Fruit fly (Drosophila melanogaster) whole organism, embryonic: Measurements from ENCODE around the gene CG5445.

Source experiments
- Adf1 ChIP-seq: fragments of 200-800 bp; sonication (Bioruptor generic); IDR thresholded peaks from 2 replicates; pipeline ENCODE4 v1.3.6; 2022; ENCODE audit warnings: missing biosample characterization, missing genetic modification characterization
- Awh ChIP-seq: fragments of 200-800 bp; sonication (Bioruptor generic); IDR thresholded peaks from 2 replicates; pipeline ENCODE4, ENCODE4 v1.3.6; 2022; ENCODE audit warnings: missing biosample characterization, missing genetic modification characterization
- B-H1 ChIP-seq: fragments of 200-800 bp; sonication (Bioruptor generic); IDR thresholded peaks from 3 replicates; pipeline ENCODE4 v1.3.6; 2022; ENCODE audit warnings: missing biosample characterization, missing genetic modification characterization
- C15 ChIP-seq: fragments of 200-800 bp; sonication (Bioruptor generic); IDR thresholded peaks from 3 replicates; pipeline ENCODE4 v1.3.6; 2022; ENCODE audit warnings: missing biosample characterization, missing genetic modification characterization
- CG10147 ChIP-seq: fragments of 200-800 bp; sonication (Bioruptor generic); optimal IDR thresholded peaks from 2 replicates; lab custom pipeline; 2019; ENCODE audit warnings: missing biosample characterization, mild to moderate bottlenecking, missing genetic modification characterization, moderate library complexity
- CG12744 ChIP-seq: fragments of 200-800 bp; sonication (Bioruptor generic); optimal IDR thresholded peaks from 2 replicates; lab custom pipeline; 2016; ENCODE audit warnings: missing biosample characterization, missing genetic modification characterization
- CG14965 ChIP-seq: fragments of 200-800 bp; sonication (Bioruptor generic); optimal IDR thresholded peaks from 2 replicates; lab custom pipeline; 2016; ENCODE audit warnings: missing biosample characterization, missing genetic modification characterization, borderline replicate concordance
- CG15073 ChIP-seq: fragments of 200-800 bp; sonication (Bioruptor generic); optimal IDR thresholded peaks from 2 replicates; lab custom pipeline; 2016; ENCODE audit warnings: missing biosample characterization, missing genetic modification characterization
- CG15479 ChIP-seq: fragments of 200-800 bp; sonication (Bioruptor generic); optimal IDR thresholded peaks from 3 replicates; lab custom pipeline; 2019; ENCODE audit warnings: missing biosample characterization, mild to moderate bottlenecking, missing genetic modification characterization, moderate library complexity
- CG16815 ChIP-seq: fragments of 200-800 bp; sonication (Bioruptor generic); optimal IDR thresholded peaks from 3 replicates; lab custom pipeline; 2017; ENCODE audit warnings: missing biosample characterization, mild to moderate bottlenecking, missing genetic modification characterization
- CG18011 ChIP-seq: fragments of 200-800 bp; sonication (Bioruptor generic); optimal IDR thresholded peaks from 2 replicates; lab custom pipeline; 2017; ENCODE audit warnings: missing biosample characterization, missing genetic modification characterization, mild to moderate bottlenecking, moderate library complexity, missing genotype
- CG2120 ChIP-seq: fragments of 200-800 bp; sonication (Bioruptor generic); optimal IDR thresholded peaks from 3 replicates; lab custom pipeline; 2016; ENCODE audit warnings: missing biosample characterization, missing genetic modification characterization
- CG30431 ChIP-seq: fragments of 200-800 bp; sonication (Bioruptor generic); optimal IDR thresholded peaks from 2 replicates; lab custom pipeline; 2017; ENCODE audit warnings: missing biosample characterization, missing genetic modification characterization
- CG31441 ChIP-seq: fragments of 200-800 bp; sonication (Bioruptor generic); IDR thresholded peaks from 2 replicates; pipeline ENCODE4 v1.3.6; 2022; ENCODE audit warnings: missing biosample characterization, missing genetic modification characterization
- CG34376 ChIP-seq: fragments of 200-800 bp; sonication (Bioruptor generic); optimal IDR thresholded peaks from 2 replicates; lab custom pipeline; 2018; ENCODE audit warnings: missing biosample characterization, mild to moderate bottlenecking, missing genetic modification characterization
- CG3838 ChIP-seq: fragments of 200-800 bp; sonication (Bioruptor generic); optimal IDR thresholded peaks from 3 replicates; lab custom pipeline; 2016; ENCODE audit warnings: missing biosample characterization, missing genetic modification characterization
- CG4617 ChIP-seq: fragments of 200-800 bp; sonication (Bioruptor generic); optimal IDR thresholded peaks from 3 replicates; lab custom pipeline; 2016; ENCODE audit warnings: missing biosample characterization, missing genetic modification characterization, borderline replicate concordance
- CG6683 ChIP-seq: fragments of 200-800 bp; sonication (Bioruptor generic); optimal IDR thresholded peaks from 2 replicates; lab custom pipeline; 2017; ENCODE audit warnings: missing biosample characterization, mild to moderate bottlenecking, missing genetic modification characterization, missing genetic modification reagents
- CG8944 ChIP-seq: fragments of 200-800 bp; sonication (Bioruptor generic); optimal IDR thresholded peaks from 3 replicates; lab custom pipeline; 2016; ENCODE audit warnings: missing biosample characterization, missing genetic modification characterization
- Dip2 ChIP-seq: fragments of 200-800 bp; sonication (Bioruptor generic); IDR thresholded peaks from 2 replicates; pipeline ENCODE4 v1.3.6; 2022; ENCODE audit warnings: missing biosample characterization, missing genetic modification characterization
- MBD-R2 ChIP-seq: fragments of 200-800 bp; sonication (Bioruptor generic); IDR thresholded peaks from 2 replicates; pipeline ENCODE4 v1.3.6; 2022; ENCODE audit warnings: missing biosample characterization, missing genetic modification characterization
- Mes4 ChIP-seq: fragments of 200-800 bp; sonication (Bioruptor generic); optimal IDR thresholded peaks from 2 replicates; lab custom pipeline; 2016; ENCODE audit warnings: missing biosample characterization, missing genetic modification characterization
- Taf1 ChIP-seq: fragments of 200-800 bp; sonication (Bioruptor generic); IDR thresholded peaks from 2 replicates; pipeline ENCODE4 v1.3.6; 2022; ENCODE audit warnings: missing biosample characterization, missing genetic modification characterization
- YL-1 ChIP-seq: fragments of 200-800 bp; sonication (Bioruptor generic); optimal IDR thresholded peaks from 3 replicates; lab custom pipeline; 2017; ENCODE audit warnings: missing biosample characterization, mild to moderate bottlenecking, missing genetic modification characterization
- al ChIP-seq: fragments of 200-800 bp; sonication (Bioruptor generic); IDR thresholded peaks from 2 replicates; pipeline ENCODE4 v1.3.6; 2022; ENCODE audit warnings: missing biosample characterization, missing genetic modification characterization
- cad ChIP-seq: fragments of >200 bp; optimal IDR thresholded peaks from 2 replicates; lab custom pipeline; 2017; ENCODE audit warnings: missing biosample characterization, missing genetic modification characterization
- chinmo ChIP-seq: fragments of 200-800 bp; sonication (Bioruptor generic); IDR thresholded peaks from 4 replicates; pipeline ENCODE4 v1.3.6; 2022; ENCODE audit warnings: missing biosample characterization, missing genetic modification characterization; ENCODE audit not compliant: partially characterized antibody
- crc ChIP-seq: fragments of 200-800 bp; sonication (Bioruptor generic); optimal IDR thresholded peaks from 2 replicates; lab custom pipeline; 2016; ENCODE audit warnings: missing biosample characterization, missing genetic modification characterization
- ewg ChIP-seq: fragments of 200-800 bp; sonication (Bioruptor generic); optimal IDR thresholded peaks from 3 replicates; lab custom pipeline; 2017; ENCODE audit warnings: mild to moderate bottlenecking, missing biosample characterization, missing genetic modification reagents, missing genetic modification characterization
- grn ChIP-seq: fragments of 200-800 bp; sonication (Bioruptor generic); optimal IDR thresholded peaks from 3 replicates; lab custom pipeline; 2017; ENCODE audit warnings: missing biosample characterization, missing genetic modification characterization
- jigr1 ChIP-seq: fragments of 200-800 bp; sonication (Bioruptor generic); IDR thresholded peaks from 3 replicates; pipeline ENCODE4 v1.3.6; 2022; ENCODE audit warnings: missing biosample characterization, missing genetic modification characterization
- kni ChIP-seq: fragments of 200-800 bp; sonication (Bioruptor generic); optimal IDR thresholded peaks from 3 replicates; lab custom pipeline; 2017; ENCODE audit warnings: mild to moderate bottlenecking, missing biosample characterization, missing genetic modification reagents, missing genetic modification characterization
- lab ChIP-seq: fragments of 200-800 bp; sonication (Bioruptor generic); optimal IDR thresholded peaks from 3 replicates; lab custom pipeline; 2017; ENCODE audit warnings: missing biosample characterization, missing genetic modification characterization, mild to moderate bottlenecking, moderate library complexity, missing genetic modification reagents
- lmd ChIP-seq: fragments of 200-800 bp; sonication (Bioruptor generic); IDR thresholded peaks from 2 replicates; pipeline ENCODE4 v1.3.6; 2022; ENCODE audit warnings: missing biosample characterization, missing genetic modification characterization
- maf-S ChIP-seq: fragments of 200-800 bp; sonication (Bioruptor generic); optimal IDR thresholded peaks from 2 replicates; lab custom pipeline; 2016; ENCODE audit warnings: missing biosample characterization, missing genetic modification characterization
- nerfin-1 ChIP-seq: fragments of 200-800 bp; sonication (Bioruptor generic); optimal IDR thresholded peaks from 3 replicates; lab custom pipeline; 2019; ENCODE audit warnings: missing biosample characterization, mild to moderate bottlenecking, missing genetic modification characterization, moderate library complexity
- pzg ChIP-seq: fragments of 200-800 bp; sonication (Bioruptor generic); optimal IDR thresholded peaks from 3 replicates; lab custom pipeline; 2018; ENCODE audit warnings: missing biosample characterization, mild to moderate bottlenecking, missing genetic modification characterization, moderate library complexity
- ro ChIP-seq: fragments of 200-800 bp; sonication (Bioruptor generic); IDR thresholded peaks from 2 replicates; pipeline ENCODE4 v1.3.6; 2022; ENCODE audit warnings: missing biosample characterization, missing genetic modification characterization
- salm ChIP-seq: fragments of 200-800 bp; sonication (Bioruptor generic); optimal IDR thresholded peaks from 2 replicates; lab custom pipeline; 2018; ENCODE audit warnings: missing biosample characterization, mild to moderate bottlenecking, missing genetic modification characterization
- sr ChIP-seq: fragments of 200-800 bp; sonication (Bioruptor generic); IDR thresholded peaks from 3 replicates; pipeline ENCODE4 v1.3.6; 2022; ENCODE audit warnings: missing biosample characterization, missing genetic modification characterization
- ssp ChIP-seq: fragments of 200-800 bp; sonication (Bioruptor generic); IDR thresholded peaks from 2 replicates; pipeline ENCODE4 v1.3.6; 2022; ENCODE audit warnings: missing biosample characterization, missing genetic modification characterization
- stwl ChIP-seq: fragments of 200-800 bp; sonication (Bioruptor generic); optimal IDR thresholded peaks from 3 replicates; lab custom pipeline; 2018; ENCODE audit warnings: missing biosample characterization, mild to moderate bottlenecking, missing genetic modification characterization, moderate library complexity
- tio ChIP-seq: fragments of 200-800 bp; sonication (Bioruptor generic); optimal IDR thresholded peaks from 2 replicates; lab custom pipeline; 2017; ENCODE audit warnings: missing biosample characterization, missing genetic modification characterization, inconsistent platforms
- toy ChIP-seq: fragments of 200-800 bp; sonication (Bioruptor generic); IDR thresholded peaks from 2 replicates; pipeline ENCODE4 v1.3.6; 2022; ENCODE audit warnings: missing biosample characterization, missing genetic modification characterization
- tup ChIP-seq: fragments of 200-800 bp; sonication (Bioruptor generic); optimal IDR thresholded peaks from 2 replicates; lab custom pipeline; 2016; ENCODE audit warnings: missing biosample characterization, mild to moderate bottlenecking, missing genetic modification characterization, moderate library complexity
- tx ChIP-seq: fragments of 200-800 bp; sonication (Bioruptor generic); optimal IDR thresholded peaks from 2 replicates; lab custom pipeline; 2016; ENCODE audit warnings: missing biosample characterization, missing genetic modification characterization
- vnd ChIP-seq: fragments of 200-800 bp; sonication (Bioruptor generic); IDR thresholded peaks from 3 replicates; pipeline ENCODE4 v1.3.6; 2022; ENCODE audit warnings: missing biosample characterization, missing genetic modification characterization; ENCODE audit not compliant: partially characterized antibody
- yki ChIP-seq: fragments of >200 bp; optimal IDR thresholded peaks from 3 replicates; lab custom pipeline; 2018

The CG5445 gene

DNA sequence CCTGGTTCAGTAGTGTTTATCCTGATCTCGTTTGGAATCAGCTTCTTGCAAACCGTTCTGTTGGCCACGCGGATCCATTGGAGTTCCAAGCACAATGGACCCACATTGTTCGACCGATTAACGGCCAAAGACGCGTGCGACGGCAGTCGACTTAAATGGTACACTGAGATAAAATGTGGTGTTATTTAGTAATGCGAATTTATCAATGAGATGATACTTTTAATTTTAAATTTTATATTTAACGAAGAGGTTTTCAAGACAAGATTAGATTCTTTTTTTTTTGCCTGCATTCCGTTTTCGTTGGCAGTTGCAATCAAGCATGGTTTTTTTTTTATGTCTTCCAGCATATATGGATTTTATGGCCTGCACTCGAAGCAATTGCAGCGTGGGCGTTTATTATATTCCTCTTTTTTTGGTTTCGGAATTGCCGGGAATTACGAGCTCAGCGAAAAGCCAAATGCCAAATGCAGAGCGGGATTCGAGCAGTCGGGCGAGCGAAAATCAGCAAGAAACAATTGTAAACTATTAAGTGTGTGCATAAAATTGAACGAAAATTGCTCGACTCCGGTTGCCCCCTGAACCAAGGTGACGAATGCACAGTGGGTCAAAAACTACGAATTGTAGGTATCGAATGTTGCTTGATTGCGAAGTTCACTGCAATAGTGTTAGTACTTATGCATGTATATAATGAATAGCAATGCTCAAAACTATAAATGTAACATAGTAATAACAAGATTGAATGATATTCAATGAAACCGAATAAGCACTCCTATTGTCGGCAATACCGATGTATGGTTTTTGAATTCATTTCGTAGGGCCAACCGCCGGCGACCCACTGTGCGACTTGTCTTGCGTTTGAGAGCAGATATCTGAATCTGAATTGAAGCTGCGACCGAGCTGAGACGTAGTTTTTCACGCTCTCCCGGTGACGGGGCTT, 16.9 kb downstream of the CG5445 start (continued):
- TF ChIP-seq CG30431 (no peak), ewg (GFP tag; lab: Kevin White, UChicago) (peak; percentile 4), maf-S (GFP tag; lab: Kevin White, UChicago) (peak; percentile 32), yki (lab: Kevin White, UChicago) (no peak), al (peak; percentile 58), lmd (GFP tag; lab: Robert Waterston, UW) (peak; percentile 73), C15 (GFP tag; lab: Robert Waterston, UW) (0 out of 3 replicates have a peak, but pooled peaks have one; percentile 39), CG16815 (GFP tag; lab: Kevin White, UChicago) (peak; percentile 1), CG3838 (peak; percentile 6), ssp (peak; percentile 24; the same call in 1 of the 2 replicates), Adf1 (GFP tag; lab: Robert Waterston, UW) (no peak; the same call in 1 of the 2 replicates), nerfin-1 (tag; lab: Kevin White, UChicago) (peak; percentile 49), CG15073 (GFP tag; lab: Kevin White, UChicago) (no peak), sr (GFP tag; lab: Robert Waterston, UW) (no peak), pzg (GFP tag; lab: Kevin White, UChicago) (peak; percentile 1), jigr1 (0 out of 3 replicates have a peak, but pooled peaks have one; percentile 21), crc (GFP tag; lab: Kevin White, UChicago) (peak; percentile 63), Taf1 (peak; percentile 72), chinmo (no peak), cad (GFP tag; lab: Kevin White, UChicago) (no peak), grn (GFP tag; lab: Kevin White, UChicago) (no peak), YL-1 (no peak), CG14965 (GFP tag; lab: Kevin White, UChicago) (no peak), CG18011 (GFP tag; lab: Kevin White, UChicago) (peak; percentile 29), tio (peak; percentile 31), CG15479 (GFP tag; lab: Kevin White, UChicago) (no peak), CG4617 (GFP tag; lab: Kevin White, UChicago) (no peak), stwl (tag; lab: Kevin White, UChicago) (no peak), kni (no peak), Mes4 (GFP tag; lab: Kevin White, UChicago) (peak; percentile 25), CG31441 (peak; percentile 74; the same call in 1 of the 2 replicates), B-H1 (GFP tag; lab: Robert Waterston, UW) (peak; percentile 39; the same call in 2 of the 3 replicates), salm (tag; lab: Kevin White, UChicago) (peak; percentile 45), CG12744 (peak; percentile 29), ro (GFP tag; lab: Robert Waterston, UW) (no peak), tup (GFP tag; lab: Kevin White, UChicago) (peak; percentile 29), vnd (GFP tag; lab: Robert Waterston, UW) (0 out of 3 replicates have a peak, but pooled peaks have one; percentile 39), CG34376 (peak; percentile 39), toy (GFP tag; lab: Robert Waterston, UW) (0 out of 2 replicates have a peak, but pooled peaks have one; percentile 7), Dip2 (GFP tag; lab: Robert Waterston, UW) (no peak), CG2120 (GFP tag; lab: Kevin White, UChicago) (peak; percentile 79), Awh (GFP tag; lab: Robert Waterston, UW) (0 out of 2 replicates have a peak, but pooled peaks have one; percentile 31), CG10147 (peak; percentile 44), CG8944 (peak; percentile 36), CG6683 (peak; percentile 43), tx (peak; percentile 15), lab (GFP tag; lab: Kevin White, UChicago) (peak; percentile 71), MBD-R2 (GFP tag; lab: Robert Waterston, UW) (peak; percentile 15; the same call in 1 of the 2 replicates)
